Fruit fly (Drosophila melanogaster): ENCODE data around the gene CG32755.
A peak's percentile ranks its signal among the peaks of the same experiment; 100 is the strongest.

The CG32755 gene

dm6 chrX:5907916-5908315, 42.1 kb upstream of the CG32755 start, which contains the start of gene CG12236 (continued):
- TF ChIP-seq CG9797 (GFP tag; optimal IDR thresholded peaks at IDR 0.05): peak; percentile 63
- no peak for TF ChIP-seq CG6272 (GFP tag; IDR thresholded peaks at IDR 0.05)
- 0 out of 3 replicates have a peak, but pooled peaks have one; percentile 21 for TF ChIP-seq Optix (GFP tag; IDR thresholded peaks at IDR 0.05)
- TF ChIP-seq GATAe (GFP tag; conservative IDR thresholded peaks at IDR 0.05): no peak
- TF ChIP-seq CG14441 (GFP tag; IDR thresholded peaks at IDR 0.05): peak; percentile 47
- TF ChIP-seq run (tag; optimal IDR thresholded peaks at IDR 0.05): no peak
- peak; percentile 22 for TF ChIP-seq CG18262 (tag; optimal IDR thresholded peaks at IDR 0.05)
- peak in 1 of 2 experiments; percentile 68 for TF ChIP-seq insv (GFP tag; optimal IDR thresholded peaks at IDR 0.05)
- no peak for TF ChIP-seq tll (GFP tag; optimal IDR thresholded peaks at IDR 0.05)
- peak; percentile 50 for TF ChIP-seq CG34376 (GFP tag; optimal IDR thresholded peaks at IDR 0.05)
- TF ChIP-seq CG3407 (GFP tag; optimal IDR thresholded peaks at IDR 0.05): no peak
- no peak for TF ChIP-seq Atf3 (GFP tag; optimal IDR thresholded peaks at IDR 0.05)
- TF ChIP-seq stc (GFP tag; IDR thresholded peaks at IDR 0.05): 0 out of 2 replicates have a peak, but pooled peaks have one; percentile 14
- no peak for TF ChIP-seq CG17612 (GFP tag; IDR thresholded peaks at IDR 0.05)
- TF ChIP-seq hkb (optimal IDR thresholded peaks at IDR 0.05): peak; percentile 39
- TF ChIP-seq hkb (GFP tag; IDR thresholded peaks at IDR 0.05): peak; percentile 53
- TF ChIP-seq Sry-β (GFP tag; optimal IDR thresholded peaks at IDR 0.05): no peak
- TF ChIP-seq CG18764 (GFP tag; optimal IDR thresholded peaks at IDR 0.05): peak; percentile 20
- TF ChIP-seq Ssrp (tag; optimal IDR thresholded peaks at IDR 0.05): no peak
- peak; percentile 3 for TF ChIP-seq Oli (tag; optimal IDR thresholded peaks at IDR 0.05)
- no peak for TF ChIP-seq Hr78 (GFP tag; optimal IDR thresholded peaks at IDR 0.05)
- TF ChIP-seq btn (GFP tag; optimal IDR thresholded peaks at IDR 0.05): no peak
- TF ChIP-seq fru (optimal IDR thresholded peaks at IDR 0.05): no peak
- TF ChIP-seq CG14014 (GFP tag; IDR thresholded peaks at IDR 0.05): 0 out of 2 replicates have a peak, but pooled peaks have one; percentile 28
- TF ChIP-seq salm (tag; optimal IDR thresholded peaks at IDR 0.05): no peak
- TF ChIP-seq ci (GFP tag; IDR thresholded peaks at IDR 0.05): peak; percentile 64; the same call in 2 of the 3 replicates
- TF ChIP-seq CG18619 (GFP tag; optimal IDR thresholded peaks at IDR 0.05): peak; percentile 36
- TF ChIP-seq CG9932 (GFP tag; IDR thresholded peaks at IDR 0.05): peak; percentile 58
- no peak for TF ChIP-seq Ravus (GFP tag; IDR thresholded peaks at IDR 0.05)
- no peak for TF ChIP-seq NC2α (GFP tag; optimal IDR thresholded peaks at IDR 0.05)
- TF ChIP-seq dmrt99B (tag; optimal IDR thresholded peaks at IDR 0.05): no peak
- no peak for TF ChIP-seq hb (GFP tag; IDR thresholded peaks at IDR 0.05; ENCODE audit: partially characterized antibody)
- TF ChIP-seq CG4328 (GFP tag; optimal IDR thresholded peaks at IDR 0.05): peak; percentile 16
- TF ChIP-seq usp (GFP tag; optimal IDR thresholded peaks at IDR 0.05): no peak
- TF ChIP-seq gce (GFP tag; IDR thresholded peaks at IDR 0.05): no peak
- peak; percentile 51 for TF ChIP-seq CG13624 (GFP tag; optimal IDR thresholded peaks at IDR 0.05)
- TF ChIP-seq gt (GFP tag; IDR thresholded peaks at IDR 0.05): no peak
- TF ChIP-seq Pdp1 (GFP tag; optimal IDR thresholded peaks at IDR 0.05): peak; percentile 2 to 43
- no peak for TF ChIP-seq repo (GFP tag; optimal IDR thresholded peaks at IDR 0.05)
- TF ChIP-seq peb (GFP tag; IDR thresholded peaks at IDR 0.05): no peak
- TF ChIP-seq CG1603 (tag; optimal IDR thresholded peaks at IDR 0.05): peak; percentile 88
- TF ChIP-seq CG12236 (GFP tag; optimal IDR thresholded peaks at IDR 0.05): peak; percentile 20
- no peak for TF ChIP-seq Atf-2 (GFP tag; optimal IDR thresholded peaks at IDR 0.05)
- peak; percentile 50; the same call in 1 of the 2 replicates for TF ChIP-seq CG13287 (GFP tag; IDR thresholded peaks at IDR 0.05; ENCODE audit: partially characterized antibody)
- peak; percentile 88 for TF ChIP-seq MBD-R2 (GFP tag; IDR thresholded peaks at IDR 0.05)
- no peak for TF ChIP-seq CG5180 (GFP tag; optimal IDR thresholded peaks at IDR 0.05)
- TF ChIP-seq CG6654 (GFP tag; optimal IDR thresholded peaks at IDR 0.05): no peak
- no peak for TF ChIP-seq Hey (tag; optimal IDR thresholded peaks at IDR 0.05)
- no peak for TF ChIP-seq jing (GFP tag; optimal IDR thresholded peaks at IDR 0.05)
- TF ChIP-seq aop (GFP tag; IDR thresholded peaks at IDR 0.05): 0 out of 2 replicates have a peak, but pooled peaks have one; percentile 7
- no peak for TF ChIP-seq luna (GFP tag; optimal IDR thresholded peaks at IDR 0.05)
- no peak for TF ChIP-seq Oaz (GFP tag; IDR thresholded peaks at IDR 0.05)

All from whole organism, embryonic.